Worm (Caenorhabditis elegans) whole organism, mixed stage, embryonic: ENCODE data around the gene dct-19.

Experiments
- M03D4.4 ChIP-seq: sonication (generic microtip); optimal IDR thresholded peaks from 2 replicates; lab custom pipeline; 2017; ENCODE audit warnings: mild to moderate bottlenecking, missing genetic modification characterization, missing compliant biosample characterization
- blmp-1 ChIP-seq: fragments of 150-350 bp; optimal IDR thresholded peaks from 2 replicates; lab custom pipeline; 2014; ENCODE audit warnings: missing biosample characterization, missing genetic modification characterization
- cnd-1 ChIP-seq: fragments of 200-800 bp; sonication (Bioruptor generic); optimal IDR thresholded peaks from 2 replicates; lab custom pipeline; 2018; ENCODE audit warnings: mild to moderate bottlenecking, missing genetic modification characterization, missing compliant biosample characterization
- lin-13 ChIP-seq: fragments of 150-350 bp; optimal IDR thresholded peaks from 2 replicates; lab custom pipeline; 2014; ENCODE audit warnings: missing biosample characterization, missing genetic modification characterization
- mep-1 ChIP-seq: fragments of 150-350 bp; optimal IDR thresholded peaks from 2 replicates; lab custom pipeline; 2017; ENCODE audit warnings: missing biosample characterization, missing genetic modification reagents, missing genetic modification characterization, inconsistent platforms
- nhr-2 ChIP-seq: fragments of 150-350 bp; optimal IDR thresholded peaks from 2 replicates; lab custom pipeline; 2014; ENCODE audit warnings: missing biosample characterization, missing genetic modification characterization
- nhr-28 ChIP-seq: fragments of 150-350 bp; optimal IDR thresholded peaks from 2 replicates; lab custom pipeline; 2014; ENCODE audit warnings: missing biosample characterization, missing genetic modification characterization
- pha-4 ChIP-seq: fragments of 150-350 bp; optimal IDR thresholded peaks from 2 replicates; lab custom pipeline; 2018; ENCODE audit warnings: missing biosample characterization, missing genetic modification reagents, missing genetic modification characterization
- snpc-4 ChIP-seq: fragments of 150-350 bp; optimal IDR thresholded peaks from 2 replicates; lab custom pipeline; 2014; ENCODE audit warnings: missing biosample characterization, missing genetic modification characterization
- unc-62 ChIP-seq: fragments of 150-350 bp; optimal IDR thresholded peaks from 2 replicates; lab custom pipeline; 2014; ENCODE audit warnings: missing biosample characterization, missing genetic modification reagents, missing genetic modification characterization

ce11 chrIV:12920553-12920952 lies 22.2 kb upstream of the dct-19 start:
- no peak for TF ChIP-seq unc-62
- TF ChIP-seq nhr-28 (tag; lab: Kevin White, UChicago): no peak
- no peak for TF ChIP-seq lin-13
- TF ChIP-seq cnd-1 (tag; lab: Kevin White, UChicago): no peak
- TF ChIP-seq blmp-1: no peak
- no peak for TF ChIP-seq snpc-4 (tag; lab: Kevin White, UChicago)
- TF ChIP-seq nhr-2 (tag; lab: Kevin White, UChicago): no peak
- no peak for TF ChIP-seq M03D4.4
- no peak for TF ChIP-seq pha-4 (tag; lab: Kevin White, UChicago)
- no peak for TF ChIP-seq mep-1 (tag; lab: Kevin White, UChicago)
